Fruit fly (Drosophila melanogaster): Measurements from ENCODE around the gene zfh1.

DNA sequence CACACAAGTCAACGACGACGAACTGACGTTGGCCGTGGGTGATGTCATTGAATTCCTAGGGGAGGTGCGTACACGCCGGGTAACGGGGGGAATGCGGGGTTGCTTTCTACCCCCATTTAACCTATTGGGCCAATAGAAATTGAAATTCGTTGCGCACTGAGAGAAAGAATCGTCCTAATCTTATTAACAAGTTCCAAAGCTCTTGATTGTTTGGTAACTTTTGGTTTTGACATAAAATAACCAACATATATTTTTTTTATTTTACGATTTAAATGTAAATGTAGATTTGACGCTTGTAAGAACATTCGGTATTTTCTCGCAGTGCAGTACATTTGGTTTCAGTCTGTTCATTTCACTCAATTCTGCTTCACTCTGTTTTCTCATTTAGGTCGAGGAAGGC lies 51.5 kb downstream of the zfh1 start:
- no peak for TF ChIP-seq Sin3A (optimal IDR thresholded peaks at IDR 0.05)
- TF ChIP-seq slbo (GFP tag; IDR thresholded peaks at IDR 0.05) = peak; percentile 83
- peak; percentile 82 for TF ChIP-seq Awh (GFP tag; IDR thresholded peaks at IDR 0.05)
- no peak for TF ChIP-seq Dref (GFP tag; IDR thresholded peaks at IDR 0.05)
